Fruit fly (Drosophila melanogaster): ENCODE data around the gene CG13738.
A peak's percentile ranks its signal among the peaks of the same experiment; 100 is the strongest.

CG13738 gene

DNA sequence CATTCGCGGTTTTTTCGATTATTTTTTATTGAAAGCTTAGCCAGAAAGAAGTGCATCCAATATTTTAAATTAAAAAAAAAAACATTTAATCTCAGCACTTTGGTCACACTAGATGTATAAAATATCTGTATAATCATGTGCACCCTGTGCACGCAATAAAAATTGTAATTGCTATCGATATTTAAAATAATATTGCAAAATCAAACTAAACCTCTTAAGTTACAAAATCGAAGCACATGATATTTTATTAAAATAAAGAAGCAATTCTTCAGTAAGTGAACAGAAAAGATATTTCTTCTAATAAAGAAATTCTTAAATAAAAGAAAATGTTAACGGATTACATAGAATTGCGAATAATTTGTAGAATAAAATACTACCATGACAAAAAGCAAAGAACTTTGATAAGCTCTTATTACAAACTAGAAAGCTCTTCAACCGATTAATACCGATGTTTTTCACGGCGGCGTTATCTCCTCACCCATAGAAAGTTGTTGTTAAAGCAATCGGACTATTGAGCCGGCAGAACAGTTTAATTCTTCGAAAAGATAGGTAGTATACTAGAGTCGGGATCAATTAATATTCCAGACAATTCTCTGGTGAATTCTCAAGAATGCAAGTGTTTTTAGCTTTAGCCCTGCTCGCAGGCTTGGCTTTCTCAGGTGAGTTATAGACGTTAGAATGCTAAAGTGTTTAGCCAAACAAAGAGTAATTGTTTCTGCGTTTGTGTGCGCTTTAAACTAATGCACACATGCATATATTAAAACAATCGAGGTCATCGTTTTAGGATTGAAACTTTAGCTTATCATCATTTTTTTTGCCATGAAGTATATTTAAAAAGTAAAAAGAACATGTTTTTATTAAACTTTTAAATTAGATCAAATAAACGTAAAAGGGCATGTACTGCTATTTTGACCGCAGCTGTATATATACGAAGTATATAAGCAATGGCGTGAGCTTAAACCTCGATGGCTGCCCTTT is 20.8 kb upstream of the CG13738 start, which contains the start of gene CtsK1 (continued):
- TF ChIP-seq CG10431 (GFP tag; optimal IDR thresholded peaks at IDR 0.05) (no peak), CG7271 (tag; optimal IDR thresholded peaks at IDR 0.05) (no peak), CG13424 (tag; optimal IDR thresholded peaks at IDR 0.05) (peak; percentile 30), Bgb (GFP tag; IDR thresholded peaks at IDR 0.05; ENCODE audit: partially characterized antibody) (peak; percentile 72; the same call in 1 of the 2 replicates), bab2 (GFP tag; optimal IDR thresholded peaks at IDR 0.05) (no peak), CG6272 (GFP tag; IDR thresholded peaks at IDR 0.05) (no peak), Eip74EF (GFP tag; optimal IDR thresholded peaks at IDR 0.05) (no peak), gt (GFP tag; IDR thresholded peaks at IDR 0.05) (no peak), ems (GFP tag; optimal IDR thresholded peaks at IDR 0.05) (no peak), Drgx (GFP tag; IDR thresholded peaks at IDR 0.05) (peak; percentile 82), ap (GFP tag; IDR thresholded peaks at IDR 0.05) (no peak), h (optimal IDR thresholded peaks at IDR 0.05) (no peak), H2.0 (GFP tag; IDR thresholded peaks at IDR 0.05) (no peak), sqz (GFP tag; optimal IDR thresholded peaks at IDR 0.05) (peak; percentile 54), CG8924 (tag; optimal IDR thresholded peaks at IDR 0.05) (no peak), wor (GFP tag; IDR thresholded peaks at IDR 0.05) (no peak), CG1647 (GFP tag; optimal IDR thresholded peaks at IDR 0.05) (no peak), nom (GFP tag; optimal IDR thresholded peaks at IDR 0.05) (peak; percentile 54), CG14965 (GFP tag; optimal IDR thresholded peaks at IDR 0.05; ENCODE audit: borderline replicate concordance) (no peak), CG5180 (GFP tag; optimal IDR thresholded peaks at IDR 0.05) (no peak), CG2199 (GFP tag; IDR thresholded peaks at IDR 0.05) (no peak), CG15073 (GFP tag; optimal IDR thresholded peaks at IDR 0.05) (no peak), ato (GFP tag; IDR thresholded peaks at IDR 0.05; ENCODE audit: partially characterized antibody) (no peak), al (GFP tag; IDR thresholded peaks at IDR 0.05) (no peak), Dad (GFP tag; optimal IDR thresholded peaks at IDR 0.05) (no peak), Trl (optimal IDR thresholded peaks at IDR 0.05) (no peak), Trl (GFP tag; optimal IDR thresholded peaks at IDR 0.05) (no peak), Asciz (GFP tag; optimal IDR thresholded peaks at IDR 0.05) (no peak), gfzf (GFP tag; optimal IDR thresholded peaks at IDR 0.05) (peak; percentile 53), Pdp1 (GFP tag; optimal IDR thresholded peaks at IDR 0.05) (peak in 1 of 2 experiments; percentile 3), lilli (GFP tag; optimal IDR thresholded peaks at IDR 0.05) (no peak), NFAT (GFP tag; IDR thresholded peaks at IDR 0.05) (no peak), Hey (tag; optimal IDR thresholded peaks at IDR 0.05) (no peak), CG34376 (GFP tag; optimal IDR thresholded peaks at IDR 0.05) (no peak), sug (tag; optimal IDR thresholded peaks at IDR 0.05) (no peak), ewg (GFP tag; optimal IDR thresholded peaks at IDR 0.05) (no peak), caup (GFP tag; optimal IDR thresholded peaks at IDR 0.05; ENCODE audit: severe bottlenecking) (no peak), CG2889 (GFP tag; IDR thresholded peaks at IDR 0.05) (no peak), CG14441 (GFP tag; IDR thresholded peaks at IDR 0.05) (peak; percentile 50; the same call in 1 of the 2 replicates), CG13624 (GFP tag; optimal IDR thresholded peaks at IDR 0.05) (no peak), gem (tag; optimal IDR thresholded peaks at IDR 0.05) (peak; percentile 47), CG4282 (GFP tag; optimal IDR thresholded peaks at IDR 0.05) (no peak), en (GFP tag; optimal IDR thresholded peaks at IDR 0.05) (no peak), E2f1 (GFP tag; IDR thresholded peaks at IDR 0.05) (no peak), aop (GFP tag; IDR thresholded peaks at IDR 0.05) (no peak), CG7556 (GFP tag; optimal IDR thresholded peaks at IDR 0.05) (no peak), chm (GFP tag; IDR thresholded peaks at IDR 0.05) (no peak), CG15011 (GFP tag; optimal IDR thresholded peaks at IDR 0.05) (no peak), Med (GFP tag) (peak; percentile 68)

Measured in whole organism, embryonic.